Fruit fly (Drosophila melanogaster): Measurements from ENCODE around the gene Dcr-1.

Dcr-1 gene

DNA sequence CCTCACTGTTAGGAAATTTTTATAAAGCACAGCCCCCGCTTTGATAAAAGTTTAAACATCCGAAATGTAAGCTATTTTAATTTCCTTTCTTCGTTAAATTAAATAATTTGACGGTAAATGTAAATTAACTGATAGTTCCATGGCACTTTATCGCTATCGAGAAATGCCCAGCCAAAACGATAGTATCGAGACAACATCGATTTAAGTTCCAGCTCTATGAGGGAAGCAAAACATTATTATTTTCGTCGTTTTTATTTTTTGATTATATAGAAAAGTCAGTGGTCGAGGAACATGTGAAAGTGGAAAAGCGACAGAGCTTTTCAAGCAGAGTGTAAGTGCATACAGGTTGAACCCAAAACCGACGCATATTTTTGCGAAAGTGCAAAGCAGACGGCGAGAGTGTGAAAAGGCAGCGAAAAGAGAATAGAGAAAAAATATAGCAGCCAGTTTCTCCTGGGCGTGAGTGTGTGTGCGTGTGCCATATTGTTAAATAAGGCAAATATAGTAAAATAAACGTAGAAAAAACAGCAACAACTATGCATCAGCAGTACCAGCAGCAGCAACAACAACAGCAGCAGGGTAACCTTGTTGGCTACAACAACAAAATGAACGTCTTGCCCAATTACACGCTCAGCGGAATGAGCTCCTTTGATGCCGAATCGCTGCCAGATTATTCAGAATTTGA is 14.0 kb downstream of the Dcr-1 start, which contains the start of gene CG45049 (continued):
- peak; percentile 33 for TF ChIP-seq lab (GFP tag; optimal IDR thresholded peaks at IDR 0.05)
- TF ChIP-seq CG12155 (GFP tag; optimal IDR thresholded peaks at IDR 0.05) = no peak
- TF ChIP-seq MBD-R2 (GFP tag; IDR thresholded peaks at IDR 0.05) = 0 out of 2 replicates have a peak, but pooled peaks have one; percentile 22
- peak; percentile 75 for TF ChIP-seq hbn (GFP tag; IDR thresholded peaks at IDR 0.05; ENCODE audit: partially characterized antibody)
- TF ChIP-seq kni (GFP tag; optimal IDR thresholded peaks at IDR 0.05) = peak; percentile 40
- peak; percentile 93 for TF ChIP-seq CG7963 (GFP tag; IDR thresholded peaks at IDR 0.05; ENCODE audit: partially characterized antibody)
- TF ChIP-seq sens (GFP tag) = peak; percentile 83
- TF ChIP-seq CG10462 (GFP tag; optimal IDR thresholded peaks at IDR 0.05) = no peak
- TF ChIP-seq knrl (GFP tag; IDR thresholded peaks at IDR 0.05; ENCODE audit: partially characterized antibody) = peak; percentile 91
- peak; percentile 4 for TF ChIP-seq trem (tag; optimal IDR thresholded peaks at IDR 0.05)
- peak; percentile 35; the same call in 1 of the 3 replicates for TF ChIP-seq sr (GFP tag; IDR thresholded peaks at IDR 0.05)
- TF ChIP-seq hb (GFP tag; IDR thresholded peaks at IDR 0.05; ENCODE audit: partially characterized antibody) = peak; percentile 93
- TF ChIP-seq pros (GFP tag; optimal IDR thresholded peaks at IDR 0.05) = no peak
- no peak for TF ChIP-seq gsb-n (tag; optimal IDR thresholded peaks at IDR 0.05)
- TF ChIP-seq CG15514 (GFP tag; optimal IDR thresholded peaks at IDR 0.05) = no peak
- TF ChIP-seq CG4360 (GFP tag; IDR thresholded peaks at IDR 0.05) = peak; percentile 85
- TF ChIP-seq ham (GFP tag; IDR thresholded peaks at IDR 0.05) = no peak
- peak; percentile 22 for TF ChIP-seq ftz-f1 (GFP tag; optimal IDR thresholded peaks at IDR 0.05)
- no peak for TF ChIP-seq CG2875 (GFP tag; optimal IDR thresholded peaks at IDR 0.05)
- peak; percentile 18 for TF ChIP-seq CG30403 (GFP tag; optimal IDR thresholded peaks at IDR 0.05)
- peak; percentile 42 for TF ChIP-seq CG34376 (GFP tag; optimal IDR thresholded peaks at IDR 0.05)
- TF ChIP-seq CG17802 (tag; optimal IDR thresholded peaks at IDR 0.05) = no peak
- TF ChIP-seq Dp (GFP tag; optimal IDR thresholded peaks at IDR 0.05) = no peak
- TF ChIP-seq CG9797 (GFP tag; optimal IDR thresholded peaks at IDR 0.05) = no peak
- peak; percentile 96 for TF ChIP-seq amos (GFP tag; IDR thresholded peaks at IDR 0.05; ENCODE audit: partially characterized antibody)
- TF ChIP-seq CG14860 (GFP tag; IDR thresholded peaks at IDR 0.05; ENCODE audit: partially characterized antibody) = peak; percentile 74
- peak; percentile 10 for TF ChIP-seq zfh2 (GFP tag; optimal IDR thresholded peaks at IDR 0.05)
- peak; percentile 57 for TF ChIP-seq MESR4 (GFP tag; optimal IDR thresholded peaks at IDR 0.05)
- peak; percentile 65 for TF ChIP-seq sna (GFP tag; IDR thresholded peaks at IDR 0.05; ENCODE audit: partially characterized antibody)
- no peak for TF ChIP-seq Usf (GFP tag; optimal IDR thresholded peaks at IDR 0.05)
- peak; percentile 92 for TF ChIP-seq Bgb (GFP tag; IDR thresholded peaks at IDR 0.05; ENCODE audit: partially characterized antibody)
- TF ChIP-seq Fer2 (tag; optimal IDR thresholded peaks at IDR 0.05) = no peak
- peak in 1 of 2 experiments; percentile 12 for TF ChIP-seq Pdp1 (GFP tag; optimal IDR thresholded peaks at IDR 0.05)
- peak; percentile 92 for TF ChIP-seq Scr (GFP tag; IDR thresholded peaks at IDR 0.05; ENCODE audit: partially characterized antibody)
- no peak for TF ChIP-seq vfl (GFP tag; optimal IDR thresholded peaks at IDR 0.05)
- no peak for TF ChIP-seq fru (optimal IDR thresholded peaks at IDR 0.05)
- no peak for TF ChIP-seq maf-S (GFP tag; optimal IDR thresholded peaks at IDR 0.05)
- peak in 1 of 2 experiments; percentile 31 for TF ChIP-seq dpn (GFP tag; optimal IDR thresholded peaks at IDR 0.05)
- no peak for TF ChIP-seq dimm (GFP tag; IDR thresholded peaks at IDR 0.05)
- no peak for TF ChIP-seq pho (GFP tag; optimal IDR thresholded peaks at IDR 0.05)
- peak; percentile 23 for TF ChIP-seq CG10543 (GFP tag; optimal IDR thresholded peaks at IDR 0.05)
- TF ChIP-seq CG17912 (GFP tag; optimal IDR thresholded peaks at IDR 0.05) = no peak
- no peak for TF ChIP-seq CG18764 (GFP tag; optimal IDR thresholded peaks at IDR 0.05)
- no peak for TF ChIP-seq tin (GFP tag; optimal IDR thresholded peaks at IDR 0.05)
- TF ChIP-seq ato (GFP tag; IDR thresholded peaks at IDR 0.05; ENCODE audit: partially characterized antibody) = peak; percentile 92
- TF ChIP-seq CG16813 (GFP tag; IDR thresholded peaks at IDR 0.05; ENCODE audit: partially characterized antibody) = peak; percentile 90
- TF ChIP-seq CG12299 (tag; optimal IDR thresholded peaks at IDR 0.05) = no peak
- TF ChIP-seq CG4617 (GFP tag; optimal IDR thresholded peaks at IDR 0.05; ENCODE audit: borderline replicate concordance) = peak; percentile 72
